Fruit fly (Drosophila melanogaster) whole organism, embryonic: ENCODE results near the gene MtnE.

Experiments used
- BEAF-32 ChIP-seq: fragments of 200-800 bp; sonication (Bioruptor generic); optimal IDR thresholded peaks from 3 replicates; lab custom pipeline; 2017; ENCODE audit warnings: missing biosample characterization, missing genetic modification characterization, mild to moderate bottlenecking, moderate library complexity, missing genetic modification reagents
- Bteb2 ChIP-seq: fragments of 200-800 bp; sonication (Bioruptor generic); optimal IDR thresholded peaks from 2 replicates; lab custom pipeline; 2016; ENCODE audit warnings: missing biosample characterization, missing genetic modification characterization
- C15 ChIP-seq: fragments of 200-800 bp; sonication (Bioruptor generic); IDR thresholded peaks from 3 replicates; pipeline ENCODE4 v1.3.6; 2022; ENCODE audit warnings: missing biosample characterization, missing genetic modification characterization
- CG10147 ChIP-seq: fragments of 200-800 bp; sonication (Bioruptor generic); optimal IDR thresholded peaks from 2 replicates; lab custom pipeline; 2019; ENCODE audit warnings: missing biosample characterization, mild to moderate bottlenecking, missing genetic modification characterization, moderate library complexity
- CG10321 ChIP-seq: fragments of 200-800 bp; sonication (Bioruptor generic); IDR thresholded peaks from 2 replicates; pipeline ENCODE4 v1.3.6; 2022; ENCODE audit warnings: missing biosample characterization, missing genetic modification characterization
- CG12104 ChIP-seq: fragments of 200-800 bp; sonication (Bioruptor generic); optimal IDR thresholded peaks from 3 replicates; lab custom pipeline; 2016; ENCODE audit warnings: missing biosample characterization, missing genetic modification characterization
- CG12659 ChIP-seq: fragments of 200-800 bp; sonication (Bioruptor generic); optimal IDR thresholded peaks from 3 replicates; lab custom pipeline; 2017; ENCODE audit warnings: mild to moderate bottlenecking, missing biosample characterization, missing genetic modification reagents, missing genetic modification characterization
- CG12942 ChIP-seq: fragments of 200-800 bp; sonication (Bioruptor generic); optimal IDR thresholded peaks from 3 replicates; lab custom pipeline; 2016; ENCODE audit warnings: missing biosample characterization, missing genetic modification characterization
- CG13287 ChIP-seq: fragments of 200-800 bp; sonication (Bioruptor generic); IDR thresholded peaks from 2 replicates; pipeline ENCODE4 v1.3.6; 2022; ENCODE audit warnings: missing biosample characterization, missing genetic modification characterization; ENCODE audit not compliant: partially characterized antibody
- CG1603 ChIP-seq: fragments of 200-800 bp; sonication (Bioruptor generic); optimal IDR thresholded peaks from 2 replicates; lab custom pipeline; 2019; ENCODE audit warnings: missing biosample characterization, mild to moderate bottlenecking, missing genetic modification characterization, moderate library complexity
- CG17912 ChIP-seq: fragments of 200-800 bp; sonication (Bioruptor generic); optimal IDR thresholded peaks from 2 replicates; lab custom pipeline; 2018; ENCODE audit warnings: missing biosample characterization, mild to moderate bottlenecking, missing genetic modification characterization
- CG2120 ChIP-seq: fragments of 200-800 bp; sonication (Bioruptor generic); optimal IDR thresholded peaks from 3 replicates; lab custom pipeline; 2016; ENCODE audit warnings: missing biosample characterization, missing genetic modification characterization
- CG31224 ChIP-seq: fragments of 200-800 bp; sonication (Bioruptor generic); IDR thresholded peaks from 2 replicates; pipeline ENCODE4 v1.3.6; 2022; ENCODE audit warnings: missing biosample characterization, missing genetic modification characterization
- CG31388 ChIP-seq: fragments of 200-800 bp; sonication (Bioruptor generic); optimal IDR thresholded peaks from 2 replicates; lab custom pipeline; 2016; ENCODE audit warnings: missing biosample characterization, missing genetic modification characterization
- CG3407 ChIP-seq: fragments of 200-800 bp; sonication (Bioruptor generic); optimal IDR thresholded peaks from 2 replicates; lab custom pipeline; 2018; ENCODE audit warnings: missing biosample characterization, mild to moderate bottlenecking, missing genetic modification characterization
- CG34422 ChIP-seq: fragments of 200-800 bp; sonication (Bioruptor generic); IDR thresholded peaks from 3 replicates; pipeline ENCODE4 v1.3.6; 2022; ENCODE audit warnings: missing biosample characterization, missing genetic modification characterization
- CG4404 ChIP-seq: fragments of 200-800 bp; sonication (Bioruptor generic); IDR thresholded peaks from 2 replicates; pipeline ENCODE4 v1.3.6; 2022; ENCODE audit warnings: missing biosample characterization, missing genetic modification characterization
- CG4424 ChIP-seq: fragments of 200-800 bp; sonication (Bioruptor generic); optimal IDR thresholded peaks from 3 replicates; lab custom pipeline; 2016; ENCODE audit warnings: missing biosample characterization, missing genetic modification characterization
- CG4820 ChIP-seq: fragments of 200-800 bp; sonication (Bioruptor generic); optimal IDR thresholded peaks from 3 replicates; lab custom pipeline; 2016; ENCODE audit warnings: missing biosample characterization, missing genetic modification characterization
- CG6654 ChIP-seq: fragments of 200-800 bp; sonication (Bioruptor generic); optimal IDR thresholded peaks from 2 replicates; lab custom pipeline; 2017; ENCODE audit warnings: missing biosample characterization, mild to moderate bottlenecking, missing genetic modification characterization
- CG7928 ChIP-seq: fragments of 200-800 bp; sonication (Bioruptor generic); optimal IDR thresholded peaks from 2 replicates; lab custom pipeline; 2017; ENCODE audit warnings: missing biosample characterization, mild to moderate bottlenecking, missing genetic modification characterization
- CG7963 ChIP-seq: fragments of 200-800 bp; sonication (Bioruptor generic); IDR thresholded peaks from 3 replicates; pipeline ENCODE4 v1.3.6; 2022; ENCODE audit warnings: missing biosample characterization, missing genetic modification characterization; ENCODE audit not compliant: partially characterized antibody
- D ChIP-seq, 2 experiments: fragments of 200-800 bp in 1 of 2; fragments of >200 bp in 1 of 2; sonication (Bioruptor generic) in 1 of 2; optimal IDR thresholded peaks; 2 replicates in 1 of 2; 3 replicates in 1 of 2; lab custom pipeline; 2017; ENCODE audit warnings: mild to moderate bottlenecking in 1 of 2, missing biosample characterization in 1 of 2, missing genetic modification characterization in 1 of 2, missing genetic modification reagents in 1 of 2
- GATAe ChIP-seq: fragments of 200-800 bp; sonication (Bioruptor generic); conservative IDR thresholded peaks from 2 replicates; pipeline ENCODE4 v1.3.6; 2022; ENCODE audit warnings: missing biosample characterization, missing genetic modification characterization
- Gug ChIP-seq: fragments of 200-800 bp; sonication (Bioruptor generic); IDR thresholded peaks from 4 replicates; pipeline ENCODE4 v1.3.6; 2022; ENCODE audit warnings: missing biosample characterization, missing genetic modification characterization
- HmgD ChIP-seq: fragments of 200-800 bp; sonication (Bioruptor generic); optimal IDR thresholded peaks from 3 replicates; lab custom pipeline; 2016; ENCODE audit warnings: missing biosample characterization, missing genetic modification characterization
- Hmx ChIP-seq: fragments of 200-800 bp; sonication (Bioruptor generic); optimal IDR thresholded peaks from 2 replicates; lab custom pipeline; 2016; ENCODE audit warnings: missing biosample characterization, missing genetic modification characterization
- Hr78 ChIP-seq, 2 experiments: fragments of 200-800 bp in 1 of 2; fragments of >200 bp in 1 of 2; sonication (Bioruptor generic) in 1 of 2; optimal IDR thresholded peaks; 2 replicates each; lab custom pipeline; 2017 to 2019; ENCODE audit warnings: missing biosample characterization in 2 of 2, missing genetic modification characterization in 2 of 2, mild to moderate bottlenecking in 1 of 2, moderate library complexity in 1 of 2
- Hsf ChIP-seq: fragments of 200-800 bp; sonication (Bioruptor generic); optimal IDR thresholded peaks from 3 replicates; lab custom pipeline; 2016; ENCODE audit warnings: missing biosample characterization, missing genetic modification characterization
- NC2α ChIP-seq: fragments of 200-800 bp; sonication (Bioruptor generic); optimal IDR thresholded peaks from 2 replicates; lab custom pipeline; 2016; ENCODE audit warnings: missing biosample characterization, missing genetic modification characterization
- NK7.1 ChIP-seq: fragments of 200-800 bp; sonication (Bioruptor generic); optimal IDR thresholded peaks from 3 replicates; lab custom pipeline; 2016; ENCODE audit warnings: missing biosample characterization, missing genetic modification characterization
- Sry-δ ChIP-seq: fragments of 200-800 bp; sonication (Bioruptor generic); optimal IDR thresholded peaks from 2 replicates; lab custom pipeline; 2016; ENCODE audit warnings: missing biosample characterization, missing genetic modification characterization
- Xrp1 ChIP-seq: fragments of 200-800 bp; sonication (Bioruptor generic); IDR thresholded peaks from 2 replicates; pipeline ENCODE4 v1.3.6; 2022; ENCODE audit warnings: missing biosample characterization, missing genetic modification characterization
- aop ChIP-seq: fragments of 200-800 bp; sonication (Bioruptor generic); IDR thresholded peaks from 2 replicates; pipeline ENCODE4 v1.3.6; 2022; ENCODE audit warnings: missing biosample characterization, missing genetic modification characterization
- bcd ChIP-seq: fragments of 200-800 bp; sonication (Bioruptor generic); optimal IDR thresholded peaks from 2 replicates; lab custom pipeline; 2017; ENCODE audit warnings: missing biosample characterization, mild to moderate bottlenecking, missing genetic modification characterization
- crol ChIP-seq: fragments of 200-800 bp; sonication (Bioruptor generic); IDR thresholded peaks from 2 replicates; pipeline ENCODE4 v1.3.6; 2022; ENCODE audit warnings: missing biosample characterization, missing genetic modification characterization
- dpn ChIP-seq, 2 experiments: fragments of 200-800 bp; sonication (Bioruptor generic); optimal IDR thresholded peaks; 3 replicates each; lab custom pipeline; 2016; ENCODE audit warnings: missing biosample characterization in 2 of 2, missing genetic modification characterization in 2 of 2
- exex ChIP-seq: fragments of 200-800 bp; sonication (Bioruptor generic); optimal IDR thresholded peaks from 4 replicates; lab custom pipeline; 2018; ENCODE audit warnings: missing biosample characterization, mild to moderate bottlenecking, missing genetic modification characterization, moderate library complexity
- fd102C ChIP-seq: fragments of 200-800 bp; sonication (Bioruptor generic); optimal IDR thresholded peaks from 2 replicates; lab custom pipeline; 2018; ENCODE audit warnings: missing biosample characterization, mild to moderate bottlenecking, missing genetic modification characterization, moderate library complexity
- fd64A ChIP-seq: fragments of 200-800 bp; sonication (Bioruptor generic); optimal IDR thresholded peaks from 3 replicates; lab custom pipeline; 2018; ENCODE audit warnings: missing biosample characterization, mild to moderate bottlenecking, missing genetic modification characterization
- fu2 ChIP-seq: fragments of 200-800 bp; sonication (Bioruptor generic); optimal IDR thresholded peaks from 2 replicates; lab custom pipeline; 2016; ENCODE audit warnings: missing biosample characterization, missing genetic modification characterization
- gcm2 ChIP-seq: fragments of 200-800 bp; sonication (Bioruptor generic); optimal IDR thresholded peaks from 2 replicates; lab custom pipeline; 2016; ENCODE audit warnings: missing biosample characterization, missing genetic modification characterization
- ind ChIP-seq: fragments of 200-800 bp; sonication (Bioruptor generic); optimal IDR thresholded peaks from 3 replicates; lab custom pipeline; 2016; ENCODE audit warnings: missing biosample characterization, missing genetic modification characterization
- jumu ChIP-seq: fragments of 200-800 bp; sonication (Bioruptor generic); optimal IDR thresholded peaks from 3 replicates; lab custom pipeline; 2016; ENCODE audit warnings: missing biosample characterization, missing genetic modification characterization
- kay ChIP-seq: fragments of 200-800 bp; sonication (Bioruptor generic); optimal IDR thresholded peaks from 2 replicates; lab custom pipeline; 2016; ENCODE audit warnings: missing biosample characterization, missing genetic modification characterization
- mirr ChIP-seq: fragments of 200-800 bp; sonication (Bioruptor generic); optimal IDR thresholded peaks from 3 replicates; lab custom pipeline; 2018; ENCODE audit warnings: missing biosample characterization, mild to moderate bottlenecking, missing genetic modification characterization
- mld ChIP-seq: fragments of 200-800 bp; sonication (Bioruptor generic); IDR thresholded peaks from 3 replicates; pipeline ENCODE4 v1.3.6; 2022; ENCODE audit warnings: missing biosample characterization, missing genetic modification characterization; ENCODE audit not compliant: partially characterized antibody
- otp ChIP-seq: fragments of 200-800 bp; sonication (Bioruptor generic); IDR thresholded peaks from 3 replicates; pipeline ENCODE4, ENCODE4 v1.3.6; 2022; ENCODE audit warnings: missing biosample characterization, missing genetic modification characterization
- run ChIP-seq: fragments of 200-800 bp; sonication (Bioruptor generic); optimal IDR thresholded peaks from 3 replicates; lab custom pipeline; 2018; ENCODE audit warnings: missing biosample characterization, mild to moderate bottlenecking, missing genetic modification characterization
- tgo ChIP-seq: fragments of 200-800 bp; sonication (Bioruptor generic); IDR thresholded peaks from 3 replicates; pipeline ENCODE4 v1.3.6; 2022; ENCODE audit warnings: missing biosample characterization, missing genetic modification characterization

MtnE gene

DNA sequence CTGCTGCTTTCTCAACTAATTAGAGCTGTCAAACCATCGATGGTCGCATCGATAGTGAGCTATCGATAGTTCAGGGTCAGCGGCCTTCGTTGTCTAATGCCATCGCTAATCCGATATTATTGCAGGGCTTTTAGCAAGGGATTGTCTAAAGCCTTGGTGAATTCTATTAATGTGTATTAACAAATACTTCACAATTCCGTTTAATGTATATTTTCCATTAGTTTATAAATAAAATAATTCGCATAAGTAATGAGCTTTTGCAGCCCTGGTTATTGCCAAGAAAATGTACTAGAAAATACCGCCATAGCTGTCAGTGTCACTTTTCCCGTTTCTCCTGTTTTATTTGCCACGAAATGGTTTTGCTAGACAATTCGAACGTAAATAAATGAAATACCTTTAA is 45.3 kb upstream of the MtnE start, which contains the start of the genes EloB and Srp14 (continued):
- TF ChIP-seq CG4820: peak; percentile 69
- peak; percentile 78 to 83 for TF ChIP-seq dpn (GFP tag; optimal IDR thresholded peaks at IDR 0.05; lab: Kevin White, UChicago)
- TF ChIP-seq NK7.1 (GFP tag; lab: Kevin White, UChicago): peak; percentile 24
- no peak for TF ChIP-seq D (optimal IDR thresholded peaks at IDR 0.05; lab: Kevin White, UChicago)
- TF ChIP-seq D (GFP tag; optimal IDR thresholded peaks at IDR 0.05; lab: Kevin White, UChicago): peak; percentile 24
- TF ChIP-seq CG3407 (GFP tag; lab: Kevin White, UChicago): peak; percentile 27
- TF ChIP-seq Gug (GFP tag; lab: Robert Waterston, UW): peak; percentile 86
- peak; percentile 72 for TF ChIP-seq bcd
- peak; percentile 20; the same call in 1 of the 2 replicates for TF ChIP-seq CG31224 (GFP tag; lab: Robert Waterston, UW)
- TF ChIP-seq CG17912 (GFP tag; lab: Kevin White, UChicago): peak; percentile 64
- peak; percentile 95 for TF ChIP-seq CG7963 (GFP tag; lab: Robert Waterston, UW)
- TF ChIP-seq NC2α (GFP tag; lab: Kevin White, UChicago): peak; percentile 20
- TF ChIP-seq BEAF-32: peak; percentile 99
- peak; percentile 84 for TF ChIP-seq CG4424 (GFP tag; lab: Kevin White, UChicago)
- TF ChIP-seq CG1603 (tag; lab: Kevin White, UChicago): peak; percentile 85
- TF ChIP-seq CG6654 (GFP tag; lab: Kevin White, UChicago): no peak
- TF ChIP-seq Hr78 (GFP tag; optimal IDR thresholded peaks at IDR 0.05; lab: Kevin White, UChicago): peak in 1 of 2 experiments; percentile 87
- peak; percentile 89 for TF ChIP-seq Hsf (GFP tag; lab: Kevin White, UChicago)
- no peak for TF ChIP-seq fd64A (GFP tag; lab: Kevin White, UChicago)
- TF ChIP-seq CG10147 (GFP tag; lab: Kevin White, UChicago): peak; percentile 84
- peak; percentile 53 for TF ChIP-seq Hmx
- peak; percentile 82 for TF ChIP-seq Bteb2 (GFP tag; lab: Kevin White, UChicago)
- TF ChIP-seq CG13287 (GFP tag; lab: Robert Waterston, UW): peak; percentile 98
- peak; percentile 63 for TF ChIP-seq kay (GFP tag; lab: Kevin White, UChicago)
- TF ChIP-seq jumu (GFP tag; lab: Kevin White, UChicago): peak; percentile 66
- TF ChIP-seq CG12104 (GFP tag; lab: Kevin White, UChicago): peak; percentile 56
- TF ChIP-seq run (tag; lab: Kevin White, UChicago): peak; percentile 52
- peak; percentile 99 for TF ChIP-seq Sry-δ
- peak; percentile 81 for TF ChIP-seq ind (GFP tag; lab: Kevin White, UChicago)
- peak; percentile 78 for TF ChIP-seq CG12942 (GFP tag; lab: Kevin White, UChicago)
- TF ChIP-seq tgo (GFP tag; lab: Robert Waterston, UW): peak; percentile 66
- TF ChIP-seq crol: peak; percentile 52; the same call in 1 of the 2 replicates
- no peak for TF ChIP-seq fd102C (GFP tag; lab: Kevin White, UChicago)
- TF ChIP-seq CG34422 (GFP tag; lab: Robert Waterston, UW): peak; percentile 86
- peak; percentile 96 for TF ChIP-seq CG7928
- TF ChIP-seq HmgD (GFP tag; lab: Kevin White, UChicago): peak; percentile 49
- peak; percentile 92 for TF ChIP-seq mld (GFP tag; lab: Robert Waterston, UW)
- peak; percentile 77; the same call in 1 of the 2 replicates for TF ChIP-seq Xrp1 (GFP tag; lab: Robert Waterston, UW)
- no peak for TF ChIP-seq CG10321
- TF ChIP-seq CG31388: peak; percentile 46
- TF ChIP-seq C15: peak; percentile 61; the same call in 1 of the 3 replicates
- peak; percentile 90 for TF ChIP-seq CG12659 (GFP tag; lab: Kevin White, UChicago)
- peak; percentile 66; the same call in 2 of the 3 replicates for TF ChIP-seq otp (GFP tag; lab: Robert Waterston, UW)
- no peak for TF ChIP-seq GATAe (GFP tag; lab: Robert Waterston, UW)
- peak; percentile 51 for TF ChIP-seq mirr (GFP tag; lab: Kevin White, UChicago)
- peak; percentile 92 for TF ChIP-seq CG2120 (GFP tag; lab: Kevin White, UChicago)
- no peak for TF ChIP-seq aop (GFP tag; lab: Robert Waterston, UW)
- no peak for TF ChIP-seq gcm2
- no peak for TF ChIP-seq exex (tag; lab: Kevin White, UChicago)
- peak; percentile 73 for TF ChIP-seq fu2 (GFP tag; lab: Kevin White, UChicago)
- peak; percentile 75 for TF ChIP-seq CG4404 (GFP tag; lab: Robert Waterston, UW)
